Worm (Caenorhabditis elegans) whole organism, young adult: ENCODE results near the gene fbxa-1.

Experiments
- F22D6.2 ChIP-seq: sonication (generic microtip); optimal IDR thresholded peaks from 2 replicates; lab custom pipeline; 2016; ENCODE audit warnings: mild to moderate bottlenecking, missing genetic modification characterization, missing compliant biosample characterization
- ceh-100 ChIP-seq: fragments of 200-800 bp; sonication (Bioruptor generic); IDR thresholded peaks from 2 replicates; pipeline ENCODE4 v1.3.6; 2022; ENCODE audit warnings: missing genetic modification reagents, missing genetic modification characterization, missing compliant biosample characterization
- dpff-1 ChIP-seq: sonication (generic microtip); optimal IDR thresholded peaks from 2 replicates; lab custom pipeline; 2017; ENCODE audit warnings: mild to moderate bottlenecking, missing genetic modification characterization, missing compliant biosample characterization
- madf-8 ChIP-seq: fragments of 200-800 bp; sonication (Bioruptor generic); conservative IDR thresholded peaks from 2 replicates; pipeline ENCODE4 v1.3.6; 2022; ENCODE audit warnings: missing genetic modification reagents, missing genetic modification characterization, missing compliant biosample characterization
- snpc-1.1 ChIP-seq: sonication (generic microtip); optimal IDR thresholded peaks from 2 replicates; lab custom pipeline; 2017; ENCODE audit warnings: missing genetic modification characterization, mild to moderate bottlenecking, missing compliant biosample characterization, antibody characterized with exemption, moderate library complexity, missing genotype, missing genetic modification reagents; ENCODE audit not compliant: insufficient read depth
- snpc-3.4 ChIP-seq: sonication (generic microtip); optimal IDR thresholded peaks from 2 replicates; lab custom pipeline; 2017; ENCODE audit warnings: missing genetic modification characterization, mild to moderate bottlenecking, missing compliant biosample characterization, antibody characterized with exemption, moderate library complexity, missing genotype, missing genetic modification reagents
- ztf-6 ChIP-seq: fragments of 200-800 bp; sonication (Bioruptor generic); IDR thresholded peaks from 2 replicates; pipeline ENCODE4 v1.3.6; 2022; ENCODE audit warnings: missing genetic modification reagents, missing genetic modification characterization, missing compliant biosample characterization

- no peak for TF ChIP-seq snpc-3.4
- TF ChIP-seq snpc-1.1 = no peak
- TF ChIP-seq madf-8 (GFP tag; lab: Robert Waterston, UW) = no peak
- TF ChIP-seq dpff-1 = no peak
- TF ChIP-seq ztf-6 (GFP tag; lab: Robert Waterston, UW) = no peak
- no peak for TF ChIP-seq ceh-100 (GFP tag; lab: Robert Waterston, UW)
- no peak for TF ChIP-seq F22D6.2 (tag; lab: Kevin White, UChicago)
Observed at ce11 chrIII:2283341-2283847, 24.5 kb downstream of the fbxa-1 start.
